Worm (Caenorhabditis elegans) whole organism, L1 larva: Measurements from ENCODE around the gene cul-6.

Experiments used
- C04F5.9 ChIP-seq: sonication (generic microtip); optimal IDR thresholded peaks from 2 replicates; lab custom pipeline; 2016; ENCODE audit warnings: missing genetic modification characterization, missing compliant biosample characterization
- C16A3.4 ChIP-seq: fragments of 150-350 bp; optimal IDR thresholded peaks from 2 replicates; lab custom pipeline; 2014; ENCODE audit warnings: missing biosample characterization, missing genetic modification characterization
- F16B12.6 ChIP-seq: fragments of 150-350 bp; optimal IDR thresholded peaks from 2 replicates; lab custom pipeline; 2014; ENCODE audit warnings: missing biosample characterization, missing genetic modification characterization
- Y116A8C.19 ChIP-seq: sonication (generic microtip); optimal IDR thresholded peaks from 2 replicates; lab custom pipeline; 2016; ENCODE audit warnings: missing compliant biosample characterization, missing genetic modification characterization, borderline replicate concordance
- aly-2 ChIP-seq: fragments of 150-350 bp; optimal IDR thresholded peaks from 2 replicates; lab custom pipeline; 2014; ENCODE audit warnings: missing biosample characterization, missing genetic modification characterization
- ceh-8 ChIP-seq: fragments of 200-800 bp; sonication (Bioruptor generic); optimal IDR thresholded peaks from 2 replicates; lab custom pipeline; 2018; ENCODE audit warnings: mild to moderate bottlenecking, missing genetic modification characterization, moderate library complexity, missing compliant biosample characterization
- ceh-82 ChIP-seq, 3 experiments: fragments of 150-350 bp in 1 of 3; sonication (generic microtip) in 2 of 3; optimal IDR thresholded peaks; 2 replicates each; lab custom pipeline; 2014 to 2017; ENCODE audit warnings: missing biosample characterization in 3 of 3, missing genetic modification characterization in 3 of 3
- ceh-90 ChIP-seq: sonication (generic microtip); optimal IDR thresholded peaks from 2 replicates; lab custom pipeline; 2016; ENCODE audit warnings: missing genetic modification characterization, missing compliant biosample characterization
- dpl-1 ChIP-seq, 3 experiments: fragments of 150-350 bp in 2 of 3; sonication (generic microtip) in 1 of 3; optimal IDR thresholded peaks; 2 replicates each; lab custom pipeline; 2014 to 2017; ENCODE audit warnings: missing biosample characterization in 3 of 3, missing genetic modification characterization in 3 of 3, missing genetic modification reagents in 3 of 3
- dsc-1 ChIP-seq: sonication (generic microtip); optimal IDR thresholded peaks from 2 replicates; lab custom pipeline; 2016; ENCODE audit warnings: mild to moderate bottlenecking, missing genetic modification characterization, missing compliant biosample characterization
- efl-1 ChIP-seq, 4 experiments: fragments of 150-350 bp; optimal IDR thresholded peaks in 3 of 4; peaks in 1 of 4; 1 replicate in 1 of 4; 2 replicates in 3 of 4; lab custom pipeline; 2014; ENCODE audit warnings: missing biosample characterization in 2 of 4, missing genetic modification characterization in 2 of 4, missing genetic modification reagents in 2 of 4
- elt-2 ChIP-seq: sonication (generic microtip); optimal IDR thresholded peaks from 2 replicates; lab custom pipeline; 2016; ENCODE audit warnings: missing genetic modification characterization, mild to moderate bottlenecking, inconsistent platforms, missing compliant biosample characterization, missing genetic modification reagents
- elt-3 ChIP-seq, 6 experiments: fragments of 150-350 bp in 1 of 6; sonication (generic microtip); optimal IDR thresholded peaks; 2 replicates each; lab custom pipeline; 2017 to 2018; ENCODE audit warnings: missing biosample characterization in 6 of 6, missing genetic modification characterization in 6 of 6, inconsistent platforms in 1 of 6
- ets-5 ChIP-seq: fragments of 200-800 bp; sonication (Bioruptor generic); IDR thresholded peaks from 2 replicates; pipeline ENCODE4 v1.3.6; 2022; ENCODE audit warnings: missing genetic modification characterization, missing compliant biosample characterization
- fkh-10 ChIP-seq: sonication (generic microtip); optimal IDR thresholded peaks from 2 replicates; lab custom pipeline; 2017; ENCODE audit warnings: missing biosample characterization, missing genetic modification reagents, missing genetic modification characterization
- fkh-4 ChIP-seq: sonication (generic microtip); optimal IDR thresholded peaks from 2 replicates; lab custom pipeline; 2016; ENCODE audit warnings: missing compliant biosample characterization, missing genetic modification characterization, borderline replicate concordance
- fkh-8 ChIP-seq: sonication (generic microtip); optimal IDR thresholded peaks from 2 replicates; lab custom pipeline; 2016; ENCODE audit warnings: mild to moderate bottlenecking, missing genetic modification characterization, missing compliant biosample characterization
- hpl-2 ChIP-seq: fragments of 150-350 bp; optimal IDR thresholded peaks from 2 replicates; lab custom pipeline; 2014; ENCODE audit warnings: missing biosample characterization, missing genetic modification reagents, missing genetic modification characterization
- lin-14 ChIP-seq: fragments of 200-800 bp; sonication (Bioruptor generic); optimal IDR thresholded peaks from 2 replicates; lab custom pipeline; 2018; ENCODE audit warnings: mild to moderate bottlenecking, missing genetic modification characterization, moderate library complexity, missing compliant biosample characterization
- lin-15B ChIP-seq: fragments of 150-350 bp; sonication (generic microtip); optimal IDR thresholded peaks from 3 replicates; lab custom pipeline; 2014; ENCODE audit warnings: missing biosample characterization, missing genetic modification characterization
- lin-35 ChIP-seq, 2 experiments: fragments of 150-350 bp; optimal IDR thresholded peaks; 2 replicates each; lab custom pipeline; 2014; ENCODE audit warnings: missing biosample characterization in 2 of 2, missing genetic modification characterization in 2 of 2, missing genetic modification reagents in 2 of 2
- lir-3 ChIP-seq: sonication (generic microtip); optimal IDR thresholded peaks from 2 replicates; lab custom pipeline; 2016; ENCODE audit warnings: mild to moderate bottlenecking, missing genetic modification characterization, moderate library complexity, missing compliant biosample characterization; ENCODE audit not compliant: poor library complexity
- lsy-2 ChIP-seq, 2 experiments: fragments of 150-350 bp; optimal IDR thresholded peaks; 2 replicates each; lab custom pipeline; 2014; ENCODE audit warnings: missing biosample characterization in 2 of 2, missing genetic modification characterization in 2 of 2
- mab-9 ChIP-seq: fragments of 200-800 bp; sonication (Bioruptor generic); IDR thresholded peaks from 2 replicates; pipeline ENCODE4 v1.3.6; 2022; ENCODE audit warnings: missing genetic modification reagents, missing genetic modification characterization, missing compliant biosample characterization
- mdl-1 ChIP-seq, 2 experiments: fragments of 150-350 bp; optimal IDR thresholded peaks; 2 replicates each; lab custom pipeline; 2014 to 2017; ENCODE audit warnings: missing biosample characterization in 2 of 2, missing genetic modification characterization in 2 of 2, inconsistent platforms in 1 of 2
- mep-1 ChIP-seq: fragments of 150-350 bp; optimal IDR thresholded peaks from 2 replicates; lab custom pipeline; 2014; ENCODE audit warnings: missing biosample characterization, missing genetic modification characterization
- nhr-20 ChIP-seq: sonication (generic microtip); optimal IDR thresholded peaks from 2 replicates; lab custom pipeline; 2016; ENCODE audit warnings: mild to moderate bottlenecking, missing genetic modification characterization, missing compliant biosample characterization
- nhr-71 ChIP-seq: sonication (generic microtip); optimal IDR thresholded peaks from 2 replicates; lab custom pipeline; 2016; ENCODE audit warnings: mild to moderate bottlenecking, missing genetic modification characterization, moderate library complexity, missing compliant biosample characterization
- nhr-77 ChIP-seq: fragments of 150-350 bp; optimal IDR thresholded peaks from 2 replicates; lab custom pipeline; 2014; ENCODE audit warnings: missing biosample characterization, missing genetic modification characterization
- nhr-90 ChIP-seq: sonication (generic microtip); optimal IDR thresholded peaks from 2 replicates; lab custom pipeline; 2016; ENCODE audit warnings: mild to moderate bottlenecking, missing genetic modification characterization, missing compliant biosample characterization; ENCODE audit not compliant: poor library complexity
- pqm-1 ChIP-seq: sonication (generic microtip); optimal IDR thresholded peaks from 3 replicates; lab custom pipeline; 2017; ENCODE audit warnings: missing biosample characterization, missing genetic modification characterization
- skn-1 ChIP-seq: fragments of 150-350 bp; optimal IDR thresholded peaks from 2 replicates; lab custom pipeline; 2014; ENCODE audit warnings: missing biosample characterization, missing genetic modification characterization
- snu-23 ChIP-seq: sonication (generic microtip); optimal IDR thresholded peaks from 2 replicates; lab custom pipeline; 2016; ENCODE audit warnings: missing genetic modification characterization, missing compliant biosample characterization
- swsn-7 ChIP-seq: sonication (generic microtip); optimal IDR thresholded peaks from 2 replicates; lab custom pipeline; 2016; ENCODE audit warnings: missing genetic modification characterization, missing compliant biosample characterization
- tbx-2 ChIP-seq: sonication (generic microtip); optimal IDR thresholded peaks from 2 replicates; lab custom pipeline; 2016; ENCODE audit warnings: missing genetic modification characterization, missing compliant biosample characterization
- tlp-1 ChIP-seq: fragments of 150-350 bp; optimal IDR thresholded peaks from 2 replicates; lab custom pipeline; 2014; ENCODE audit warnings: missing biosample characterization, missing genetic modification characterization
- unc-62 ChIP-seq: fragments of 150-350 bp; optimal IDR thresholded peaks from 2 replicates; lab custom pipeline; 2014; ENCODE audit warnings: missing biosample characterization, missing genetic modification reagents, missing genetic modification characterization
- vab-15 ChIP-seq: sonication (generic microtip); optimal IDR thresholded peaks from 2 replicates; lab custom pipeline; 2017; ENCODE audit warnings: missing genotype, mild to moderate bottlenecking, missing genetic modification characterization, missing compliant biosample characterization
- xbp-1 ChIP-seq: sonication (generic microtip); optimal IDR thresholded peaks from 2 replicates; lab custom pipeline; 2016; ENCODE audit warnings: missing genetic modification characterization, missing compliant biosample characterization
- zip-4 ChIP-seq: fragments of 200-800 bp; sonication (Bioruptor generic); optimal IDR thresholded peaks from 2 replicates; lab custom pipeline; 2018; ENCODE audit warnings: mild to moderate bottlenecking, missing genetic modification characterization, moderate library complexity, missing compliant biosample characterization
- ztf-11 ChIP-seq, 2 experiments: sonication (generic microtip); optimal IDR thresholded peaks; 2 replicates each; lab custom pipeline; 2016 to 2017; ENCODE audit warnings: missing genetic modification characterization in 2 of 2, missing biosample characterization in 1 of 2, missing compliant biosample characterization in 1 of 2
- ztf-4 ChIP-seq: fragments of 150-350 bp; optimal IDR thresholded peaks from 2 replicates; lab custom pipeline; 2014; ENCODE audit warnings: missing biosample characterization, missing genetic modification characterization

cul-6 gene

ce11 chrIV:12614624-12615023 lies 24.4 kb upstream of the cul-6 start, which contains the start of gene efa-6:
Gene efa-6 (minus strand): TSS chrIV:12614724.
- no peak for TF ChIP-seq mdl-1 (tag; optimal IDR thresholded peaks at IDR 0.05; lab: Kevin White, UChicago)
- no peak for TF ChIP-seq mab-9
- TF ChIP-seq zip-4 (GFP tag; lab: Kevin White, UChicago): no peak
- TF ChIP-seq fkh-4: no peak
- TF ChIP-seq ets-5: no peak
- no peak for TF ChIP-seq lir-3
- TF ChIP-seq Y116A8C.19: no peak
- TF ChIP-seq hpl-2 (GFP tag; lab: Kevin White, UChicago): no peak
- TF ChIP-seq fkh-10 (GFP tag; lab: Kevin White, UChicago): no peak
- no peak for TF ChIP-seq C04F5.9 (tag; lab: Kevin White, UChicago)

- TF ChIP-seq vab-15 (tag; lab: Kevin White, UChicago): peak; percentile 53
- TF ChIP-seq aly-2: peak; percentile 75
- no peak for TF ChIP-seq tlp-1 (tag; lab: Kevin White, UChicago)
- peak; percentile 55 for TF ChIP-seq lin-15B (tag; lab: Kevin White, UChicago)
- TF ChIP-seq snu-23 (GFP tag; lab: Kevin White, UChicago): peak; percentile 64
- TF ChIP-seq ceh-90: peak; percentile 2
- peak; percentile 37 to 47 for TF ChIP-seq lin-35 (GFP tag; optimal IDR thresholded peaks at IDR 0.05; lab: Kevin White, UChicago)
- peak; percentile 46 for TF ChIP-seq nhr-90 (tag; lab: Kevin White, UChicago)
- peak; percentile 19 to 62 (median 27) for TF ChIP-seq dpl-1 (GFP tag; optimal IDR thresholded peaks at IDR 0.05; lab: Kevin White, UChicago)
- peak in 1 of 2 experiments; percentile 12 for TF ChIP-seq ztf-11 (tag; optimal IDR thresholded peaks at IDR 0.05; lab: Kevin White, UChicago)
- no peak for TF ChIP-seq dsc-1 (tag; lab: Kevin White, UChicago)
- peak in 1 of 3 experiments; percentile 23 for TF ChIP-seq ceh-82 (tag; optimal IDR thresholded peaks at IDR 0.05; lab: Kevin White, UChicago)
- no peak for TF ChIP-seq ztf-4
- TF ChIP-seq swsn-7 (tag; lab: Kevin White, UChicago): peak; percentile 34
- peak; percentile 56 for TF ChIP-seq xbp-1
- peak; percentile 17 for TF ChIP-seq nhr-20 (tag; lab: Kevin White, UChicago)
- peak; percentile 48 to 52 for TF ChIP-seq efl-1 (optimal IDR thresholded peaks at IDR 0.05; lab: Kevin White, UChicago)
- TF ChIP-seq efl-1 (GFP tag; optimal IDR thresholded peaks at IDR 0.05 in 1 of 2; lab: Kevin White, UChicago): peak; percentile 57 to 89
- peak; percentile 35 for TF ChIP-seq lin-14
- no peak for TF ChIP-seq fkh-8 (tag; lab: Kevin White, UChicago)
- TF ChIP-seq ceh-8 (GFP tag; lab: Kevin White, UChicago): no peak
- TF ChIP-seq elt-3 (tag; optimal IDR thresholded peaks at IDR 0.05; lab: Kevin White, UChicago): no peak
- peak; percentile 71 for TF ChIP-seq mep-1 (tag; lab: Kevin White, UChicago)
- peak; percentile 13 for TF ChIP-seq F16B12.6 (tag; lab: Kevin White, UChicago)
- TF ChIP-seq nhr-71 (tag; lab: Kevin White, UChicago): peak; percentile 62
- peak; percentile 18 for TF ChIP-seq nhr-77 (tag; lab: Kevin White, UChicago)
- no peak for TF ChIP-seq unc-62 (GFP tag; lab: Kevin White, UChicago)
- TF ChIP-seq lsy-2 (tag; optimal IDR thresholded peaks at IDR 0.05; lab: Kevin White, UChicago): peak; percentile 52 to 71
- TF ChIP-seq skn-1 (tag; lab: Kevin White, UChicago): peak; percentile 18
- TF ChIP-seq tbx-2 (tag; lab: Kevin White, UChicago): peak; percentile 45
Observed at ce11 chrIV:12605401-12605800, 15.2 kb upstream of the cul-6 start, which contains the start of gene Y55D9A.2. Gene Y55D9A.2 (minus strand): TSS chrIV:12605431.

- TF ChIP-seq pqm-1 (tag; lab: Kevin White, UChicago) (peak; percentile 10), elt-2 (tag; lab: Kevin White, UChicago) (peak; percentile 55), lsy-2 (tag; optimal IDR thresholded peaks at IDR 0.05; lab: Kevin White, UChicago) (no peak), lin-35 (GFP tag; optimal IDR thresholded peaks at IDR 0.05; lab: Kevin White, UChicago) (peak in 1 of 2 experiments; percentile 24), nhr-20 (tag; lab: Kevin White, UChicago) (peak; percentile 7), C16A3.4 (no peak)
Observed at ce11 chrIV:12600941-12601340, 10.7 kb upstream of the cul-6 start.
